Worm (Caenorhabditis elegans): ENCODE measurements around the gene act-3.

Gene act-3

DNA sequence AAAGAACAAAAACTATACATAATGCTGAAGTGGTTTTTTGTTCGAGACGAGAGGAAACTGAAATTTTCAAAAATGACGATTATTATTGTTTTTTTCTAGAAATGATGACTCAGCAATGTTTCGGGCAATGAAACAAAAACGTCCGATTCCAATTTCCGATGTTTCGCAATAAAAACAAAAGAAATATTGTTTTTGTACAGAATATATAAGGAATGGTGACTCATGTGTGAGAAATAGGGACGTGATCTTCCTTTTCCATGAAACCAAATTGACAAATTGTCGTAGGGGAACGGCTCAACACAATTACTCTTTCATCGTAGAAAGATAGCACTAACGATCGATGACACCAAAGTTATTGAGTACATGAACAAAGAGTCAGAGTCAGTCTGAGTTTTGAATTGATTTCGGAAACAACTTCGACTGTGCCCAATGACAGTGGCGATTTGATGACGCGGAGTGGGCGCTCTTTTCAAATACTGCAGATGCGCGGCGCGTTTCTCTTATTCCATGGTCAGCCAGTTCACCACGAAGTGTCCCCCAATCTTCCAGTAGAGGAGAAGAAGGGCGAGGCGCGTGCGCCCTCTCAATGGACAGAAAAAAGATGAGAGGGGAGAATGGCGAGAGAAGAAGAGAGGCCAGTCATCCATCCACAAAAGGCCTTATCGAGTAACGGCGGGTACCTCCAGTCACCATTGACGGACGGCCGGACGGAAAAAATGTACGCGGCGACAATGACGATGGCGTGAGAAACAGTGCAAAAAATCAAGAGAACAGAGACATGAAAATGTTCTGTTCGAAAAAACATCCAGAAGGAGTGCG is 1.1 kb upstream of the act-3 start (continued):
- TF ChIP-seq fkh-10 (GFP tag; optimal IDR thresholded peaks at IDR 0.05) (peak; percentile 34), zfp-3 (GFP tag; conservative IDR thresholded peaks at IDR 0.05) (0 out of 2 replicates have a peak, but pooled peaks have one; percentile 41), lin-15B (tag; optimal IDR thresholded peaks at IDR 0.05) (no peak), lsy-2 (tag; optimal IDR thresholded peaks at IDR 0.05) (peak in 1 of 2 experiments; percentile 27), mep-1 (tag; optimal IDR thresholded peaks at IDR 0.05) (peak; percentile 27), egl-43 (GFP tag; IDR thresholded peaks at IDR 0.05) (peak; percentile 87), hlh-11 (tag; optimal IDR thresholded peaks at IDR 0.05) (peak; percentile 21), Y48G9A.11 (GFP tag; IDR thresholded peaks at IDR 0.05) (peak; percentile 54; the same call in 1 of the 2 replicates), hlh-30 (tag; optimal IDR thresholded peaks at IDR 0.05; ENCODE audit: insufficient read depth) (peak; percentile 65), ctbp-1 (GFP tag; IDR thresholded peaks at IDR 0.05) (peak; percentile 74), ceh-82 (tag; optimal IDR thresholded peaks at IDR 0.05) (no peak)

DNA sequence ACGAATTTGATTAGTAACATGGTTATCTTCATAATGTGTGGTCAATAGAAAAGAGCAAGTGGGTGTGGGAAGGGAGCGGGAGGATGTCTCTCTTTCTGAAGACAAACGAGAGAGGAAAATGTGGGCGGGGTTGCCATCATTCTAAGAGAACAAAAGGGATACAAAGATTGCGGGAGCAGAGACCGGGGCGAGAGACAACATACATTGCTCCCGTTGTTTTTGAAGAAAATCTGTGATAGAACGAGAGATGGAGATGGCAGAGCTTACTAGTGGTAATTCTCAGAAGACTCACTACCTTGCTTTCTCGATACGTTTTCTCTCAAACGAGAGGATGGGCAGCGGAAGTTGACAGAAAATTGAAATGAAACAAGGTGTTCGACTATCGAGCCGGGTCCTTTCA is 944 bp downstream of the act-3 start:
- TF ChIP-seq R02D3.7 (tag; optimal IDR thresholded peaks at IDR 0.05) (no peak), tra-1 (GFP tag; IDR thresholded peaks at IDR 0.05) (no peak), ces-1 (GFP tag; optimal IDR thresholded peaks at IDR 0.05) (no peak), lin-39 (tag; optimal IDR thresholded peaks at IDR 0.05) (no peak), ceh-62 (tag; optimal IDR thresholded peaks at IDR 0.05) (no peak), hlh-11 (tag; optimal IDR thresholded peaks at IDR 0.05) (no peak), Y75B8A.6 (GFP tag; IDR thresholded peaks at IDR 0.05) (no peak), fkh-10 (GFP tag; optimal IDR thresholded peaks at IDR 0.05) (no peak), F10B5.3 (tag; optimal IDR thresholded peaks at IDR 0.05) (no peak), sdz-12 (GFP tag; optimal IDR thresholded peaks at IDR 0.05) (no peak), ama-1 (optimal IDR thresholded peaks at IDR 0.05) (no peak), gei-8 (GFP tag; optimal IDR thresholded peaks at IDR 0.05) (no peak), aha-1 (tag) (no peak), ctbp-1 (GFP tag; IDR thresholded peaks at IDR 0.05) (no peak), dpl-1 (GFP tag; optimal IDR thresholded peaks at IDR 0.05) (no peak), nhr-10 (tag; optimal IDR thresholded peaks at IDR 0.05) (no peak), hmg-1.1 (GFP tag; IDR thresholded peaks at IDR 0.05) (no peak), F49E8.2 (tag; optimal IDR thresholded peaks at IDR 0.05; ENCODE audit: borderline replicate concordance) (no peak)

DNA sequence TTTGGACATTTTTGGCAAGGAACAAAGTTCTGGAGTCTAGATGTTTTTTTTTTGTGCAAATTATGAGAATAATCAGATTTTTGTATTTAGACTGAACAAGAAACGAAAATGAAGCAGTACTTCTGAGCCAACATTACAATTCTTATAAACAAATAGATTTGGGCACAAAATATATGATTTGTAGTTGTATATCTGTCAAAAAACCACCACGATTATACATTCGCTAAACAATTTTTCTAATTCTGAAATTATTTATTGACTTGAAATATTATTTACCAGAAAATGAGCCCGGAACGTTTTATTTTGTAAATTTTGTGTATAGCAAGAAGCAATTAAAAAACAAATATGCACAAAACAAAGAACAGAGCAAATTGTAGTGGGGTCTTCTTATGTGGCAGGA is 2.8 kb downstream of the act-3 start:
- TF ChIP-seq F10B5.3 (tag; optimal IDR thresholded peaks at IDR 0.05) (no peak), fos-1 (tag; optimal IDR thresholded peaks at IDR 0.05) (peak; percentile 22), zag-1 (tag; optimal IDR thresholded peaks at IDR 0.05) (no peak)

DNA sequence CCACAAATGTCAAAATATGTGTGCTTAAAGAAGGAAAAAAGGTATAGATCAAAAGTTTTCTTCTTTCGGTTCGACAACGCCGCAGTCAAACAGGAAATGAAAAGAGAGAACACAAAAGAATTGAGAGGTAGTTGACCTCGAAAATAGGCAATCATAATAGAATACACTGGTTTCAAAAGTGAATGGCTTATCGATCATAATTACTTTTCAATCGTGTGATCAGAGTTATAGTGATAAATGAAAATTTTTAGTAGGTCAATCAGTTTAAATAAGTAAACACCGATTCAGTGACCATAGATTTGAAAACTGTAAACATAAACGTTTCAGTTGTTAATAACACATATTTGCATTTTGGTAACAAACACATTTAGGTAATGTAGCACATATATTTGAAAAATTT is 3.9 kb downstream of the act-3 start:
- peak; percentile 85 for TF ChIP-seq nhr-77 (tag; optimal IDR thresholded peaks at IDR 0.05)
- TF ChIP-seq attf-4 (tag; optimal IDR thresholded peaks at IDR 0.05): no peak
- TF ChIP-seq R02D3.7 (tag; optimal IDR thresholded peaks at IDR 0.05): no peak
- TF ChIP-seq ztf-7 (tag; optimal IDR thresholded peaks at IDR 0.05): no peak
- no peak for TF ChIP-seq nhr-42 (GFP tag; IDR thresholded peaks at IDR 0.05)
- no peak for TF ChIP-seq lin-39 (tag; optimal IDR thresholded peaks at IDR 0.05)
- no peak for TF ChIP-seq daf-8 (GFP tag; IDR thresholded peaks at IDR 0.05)
- TF ChIP-seq lin-13 (GFP tag; optimal IDR thresholded peaks at IDR 0.05): no peak
- TF ChIP-seq pqm-1 (tag; optimal IDR thresholded peaks at IDR 0.05): peak; percentile 69
- TF ChIP-seq ceh-44 (GFP tag; IDR thresholded peaks at IDR 0.05): no peak
- no peak for TF ChIP-seq daf-16 (GFP tag; optimal IDR thresholded peaks at IDR 0.05)
- TF ChIP-seq daf-16 (tag; optimal IDR thresholded peaks at IDR 0.05): peak; percentile 99
- no peak for TF ChIP-seq nhr-10 (tag; optimal IDR thresholded peaks at IDR 0.05)
- peak; percentile 40 for TF ChIP-seq hlh-30 (tag; optimal IDR thresholded peaks at IDR 0.05; ENCODE audit: insufficient read depth)
- no peak for TF ChIP-seq nhr-237 (tag; optimal IDR thresholded peaks at IDR 0.05)
- TF ChIP-seq ceh-62 (tag; optimal IDR thresholded peaks at IDR 0.05): no peak
- no peak for TF ChIP-seq mxl-3 (GFP tag; optimal IDR thresholded peaks at IDR 0.05)
- no peak for TF ChIP-seq Y48G9A.11 (GFP tag; IDR thresholded peaks at IDR 0.05)
- no peak for TF ChIP-seq gei-8 (GFP tag; optimal IDR thresholded peaks at IDR 0.05)
- peak; percentile 71 for TF ChIP-seq dmd-6 (GFP tag; IDR thresholded peaks at IDR 0.05)
- TF ChIP-seq saeg-2 (GFP tag; IDR thresholded peaks at IDR 0.05): no peak
- TF ChIP-seq nhr-28 (tag; optimal IDR thresholded peaks at IDR 0.05): peak; percentile 89
- no peak for TF ChIP-seq sdz-12 (GFP tag; optimal IDR thresholded peaks at IDR 0.05)
- TF ChIP-seq hif-1 (tag; optimal IDR thresholded peaks at IDR 0.05): no peak
- peak in 1 of 2 experiments; percentile 27 for TF ChIP-seq lsy-2 (tag; optimal IDR thresholded peaks at IDR 0.05)
- TF ChIP-seq duxl-1 (tag; optimal IDR thresholded peaks at IDR 0.05; ENCODE audit: poor library complexity): no peak

All from whole organism, L4 larva.